ENCODE assay signal across 1 fruit fly cellular context in genomic region chrX:16278783-16279182, dm6.
TF ChIP-seq lines count a peak whose summit lies in the region.

No protein-coding gene starts in this region.

TF ChIP-seq in whole organism, embryonic, 481 proteins besides CTCF, POLR2A, EP300 and RAD21 (continued from another document and continues in another):
- TF ChIP-seq CG10209 (GFP tag; optimal IDR thresholded peaks at IDR 0.05; lab: Kevin White, UChicago) (peak; percentile 83), unpg (GFP tag; optimal IDR thresholded peaks at IDR 0.05; lab: Kevin White, UChicago) (peak; percentile 89), caup (GFP tag; optimal IDR thresholded peaks at IDR 0.05; lab: Kevin White, UChicago; ENCODE audit: severe bottlenecking) (peak; percentile 87), nom (GFP tag; optimal IDR thresholded peaks at IDR 0.05; lab: Kevin White, UChicago) (peak; percentile 94), Atf6 (GFP tag; IDR thresholded peaks at IDR 0.05; lab: Robert Waterston, UW) (peak; percentile 64), oc (tag; optimal IDR thresholded peaks at IDR 0.05; lab: Kevin White, UChicago) (peak; percentile 75), CG10565 (GFP tag; optimal IDR thresholded peaks at IDR 0.05; lab: Kevin White, UChicago) (no peak), tin (GFP tag; optimal IDR thresholded peaks at IDR 0.05; lab: Kevin White, UChicago) (peak; percentile 80), Blimp-1 (GFP tag; optimal IDR thresholded peaks at IDR 0.05; lab: Kevin White, UChicago) (peak; percentile 87), Dek (tag; optimal IDR thresholded peaks at IDR 0.05; lab: Kevin White, UChicago) (peak; percentile 61), eve (GFP tag; optimal IDR thresholded peaks at IDR 0.05; lab: Kevin White, UChicago) (peak in 1 of 2 experiments; percentile 92), CG42726 (GFP tag; IDR thresholded peaks at IDR 0.05; lab: Robert Waterston, UW; ENCODE audit: partially characterized antibody) (no peak), ash1 (GFP tag; optimal IDR thresholded peaks at IDR 0.05; lab: Kevin White, UChicago) (no peak), CG6854 (GFP tag; optimal IDR thresholded peaks at IDR 0.05; lab: Kevin White, UChicago) (peak; percentile 79), tll (GFP tag; optimal IDR thresholded peaks at IDR 0.05; lab: Kevin White, UChicago) (no peak), CG11504 (tag; optimal IDR thresholded peaks at IDR 0.05; lab: Kevin White, UChicago) (peak; percentile 82), amos (GFP tag; IDR thresholded peaks at IDR 0.05; lab: Robert Waterston, UW; ENCODE audit: partially characterized antibody) (no peak), fd3F (GFP tag; optimal IDR thresholded peaks at IDR 0.05; lab: Kevin White, UChicago) (peak; percentile 72), CG11247 (GFP tag; IDR thresholded peaks at IDR 0.05; lab: Robert Waterston, UW) (peak; percentile 72), odd (GFP tag; optimal IDR thresholded peaks at IDR 0.05; lab: Kevin White, UChicago) (peak; percentile 81), CG1529 (GFP tag; optimal IDR thresholded peaks at IDR 0.05; lab: Kevin White, UChicago) (peak; percentile 80), crc (GFP tag; optimal IDR thresholded peaks at IDR 0.05; lab: Kevin White, UChicago) (peak; percentile 24), Fer3 (tag; optimal IDR thresholded peaks at IDR 0.05; lab: Kevin White, UChicago) (peak; percentile 76), Scr (GFP tag; IDR thresholded peaks at IDR 0.05; lab: Robert Waterston, UW; ENCODE audit: partially characterized antibody) (no peak), trem (tag; optimal IDR thresholded peaks at IDR 0.05; lab: Kevin White, UChicago) (peak; percentile 85), Hr78 (GFP tag; optimal IDR thresholded peaks at IDR 0.05; lab: Kevin White, UChicago) (no peak), pb (GFP tag; optimal IDR thresholded peaks at IDR 0.05; lab: Kevin White, UChicago) (peak; percentile 27), cas (GFP tag; IDR thresholded peaks at IDR 0.05; lab: Robert Waterston, UW) (0 out of 2 replicates have a peak, but pooled peaks have one; percentile 32), br (optimal IDR thresholded peaks at IDR 0.05; lab: Kevin White, UChicago) (no peak), luna (GFP tag; optimal IDR thresholded peaks at IDR 0.05; lab: Kevin White, UChicago) (no peak), gro (GFP tag; optimal IDR thresholded peaks at IDR 0.05; lab: Kevin White, UChicago) (no peak), grn (GFP tag; optimal IDR thresholded peaks at IDR 0.05; lab: Kevin White, UChicago) (no peak), CG2202 (tag; optimal IDR thresholded peaks at IDR 0.05; lab: Kevin White, UChicago) (peak; percentile 77), dpn (GFP tag; optimal IDR thresholded peaks at IDR 0.05; lab: Kevin White, UChicago) (peak; percentile 13 to 66), CG10979 (tag; optimal IDR thresholded peaks at IDR 0.05; lab: Kevin White, UChicago) (peak; percentile 91), Antp (GFP tag; optimal IDR thresholded peaks at IDR 0.05; lab: Kevin White, UChicago) (peak; percentile 54), CG15601 (tag; optimal IDR thresholded peaks at IDR 0.05; lab: Kevin White, UChicago) (peak; percentile 79), CG8765 (GFP tag; IDR thresholded peaks at IDR 0.05; lab: Robert Waterston, UW) (peak; percentile 79), Fer1 (GFP tag; optimal IDR thresholded peaks at IDR 0.05; lab: Kevin White, UChicago) (peak; percentile 87), sisA (GFP tag; IDR thresholded peaks at IDR 0.05; lab: Robert Waterston, UW) (peak; percentile 79), Dfd (GFP tag; optimal IDR thresholded peaks at IDR 0.05; lab: Kevin White, UChicago) (no peak), CG1024 (GFP tag; IDR thresholded peaks at IDR 0.05; lab: Robert Waterston, UW) (peak; percentile 53), CG4424 (GFP tag; optimal IDR thresholded peaks at IDR 0.05; lab: Kevin White, UChicago) (peak; percentile 81), zfh2 (GFP tag; optimal IDR thresholded peaks at IDR 0.05; lab: Kevin White, UChicago) (no peak), crol (GFP tag; IDR thresholded peaks at IDR 0.05; lab: Robert Waterston, UW) (no peak), CG32767 (GFP tag; IDR thresholded peaks at IDR 0.05; lab: Robert Waterston, UW) (peak; percentile 66), tup (GFP tag; optimal IDR thresholded peaks at IDR 0.05; lab: Kevin White, UChicago) (peak; percentile 21), CG6175 (GFP tag; IDR thresholded peaks at IDR 0.05; lab: Robert Waterston, UW) (no peak), Lhr (GFP tag; optimal IDR thresholded peaks at IDR 0.05; lab: Kevin White, UChicago) (peak; percentile 70), Hr3 (GFP tag; optimal IDR thresholded peaks at IDR 0.05; lab: Kevin White, UChicago) (peak; percentile 5), ase (GFP tag; IDR thresholded peaks at IDR 0.05; lab: Robert Waterston, UW) (peak; percentile 80), Mad (GFP tag; optimal IDR thresholded peaks at IDR 0.05; lab: Kevin White, UChicago) (peak; percentile 73), kay (GFP tag; optimal IDR thresholded peaks at IDR 0.05; lab: Kevin White, UChicago) (no peak), Deaf1 (tag; optimal IDR thresholded peaks at IDR 0.05; lab: Kevin White, UChicago) (peak; percentile 30), lbe (GFP tag; optimal IDR thresholded peaks at IDR 0.05; lab: Kevin White, UChicago) (peak; percentile 53), CG4360 (GFP tag; IDR thresholded peaks at IDR 0.05; lab: Robert Waterston, UW) (peak; percentile 60), dmrt11E (tag; optimal IDR thresholded peaks at IDR 0.05; lab: Kevin White, UChicago) (peak; percentile 88), Aef1 (GFP tag; IDR thresholded peaks at IDR 0.05; lab: Robert Waterston, UW) (peak; percentile 67), HLHmδ (GFP tag; optimal IDR thresholded peaks at IDR 0.05; lab: Kevin White, UChicago) (no peak), CG17385 (GFP tag; optimal IDR thresholded peaks at IDR 0.05; lab: Kevin White, UChicago) (peak; percentile 83), Spps (tag; optimal IDR thresholded peaks at IDR 0.05; lab: Kevin White, UChicago) (peak; percentile 84), chif (GFP tag; optimal IDR thresholded peaks at IDR 0.05; lab: Kevin White, UChicago) (peak; percentile 59 to 78), CG14965 (GFP tag; optimal IDR thresholded peaks at IDR 0.05; lab: Kevin White, UChicago; ENCODE audit: borderline replicate concordance) (no peak), gcm (GFP tag; optimal IDR thresholded peaks at IDR 0.05; lab: Kevin White, UChicago) (peak; percentile 84), Oli (tag; optimal IDR thresholded peaks at IDR 0.05; lab: Kevin White, UChicago) (peak; percentile 86), stc (GFP tag; IDR thresholded peaks at IDR 0.05; lab: Robert Waterston, UW) (peak; percentile 85), pan (optimal IDR thresholded peaks at IDR 0.05; lab: Kevin White, UChicago) (no peak), pan (GFP tag; optimal IDR thresholded peaks at IDR 0.05 in 1 of 2, IDR thresholded peaks at IDR 0.05 in 1 of 2) (peak in 1 of 2 experiments; percentile 86), crp (GFP tag; optimal IDR thresholded peaks at IDR 0.05; lab: Kevin White, UChicago) (peak in 1 of 2 experiments; percentile 35), CG1233 (GFP tag; optimal IDR thresholded peaks at IDR 0.05; lab: Kevin White, UChicago) (peak; percentile 82), CG7745 (tag; optimal IDR thresholded peaks at IDR 0.05; lab: Kevin White, UChicago) (peak; percentile 12), Dad (GFP tag; optimal IDR thresholded peaks at IDR 0.05; lab: Kevin White, UChicago) (peak; percentile 5), zf30C (GFP tag; optimal IDR thresholded peaks at IDR 0.05; lab: Kevin White, UChicago) (no peak), CoRest (tag; optimal IDR thresholded peaks at IDR 0.05; lab: Kevin White, UChicago) (peak; percentile 80), disco-r (GFP tag; optimal IDR thresholded peaks at IDR 0.05; lab: Kevin White, UChicago) (no peak), jigr1 (GFP tag; IDR thresholded peaks at IDR 0.05; lab: Robert Waterston, UW) (peak; percentile 60; the same call in 2 of the 3 replicates), Xrp1 (GFP tag; IDR thresholded peaks at IDR 0.05; lab: Robert Waterston, UW) (peak; percentile 94), CG13775 (GFP tag; optimal IDR thresholded peaks at IDR 0.05; lab: Kevin White, UChicago) (peak; percentile 83), CG31388 (GFP tag; optimal IDR thresholded peaks at IDR 0.05; lab: Kevin White, UChicago) (no peak), schlank (tag; optimal IDR thresholded peaks at IDR 0.05; lab: Kevin White, UChicago) (peak; percentile 46), knrl (GFP tag; IDR thresholded peaks at IDR 0.05; lab: Robert Waterston, UW; ENCODE audit: partially characterized antibody) (no peak), Sin3A (optimal IDR thresholded peaks at IDR 0.05; lab: Kevin White, UChicago) (no peak), Taf1 (GFP tag; IDR thresholded peaks at IDR 0.05; lab: Robert Waterston, UW) (peak; percentile 56; the same call in 1 of the 2 replicates), C15 (GFP tag; IDR thresholded peaks at IDR 0.05; lab: Robert Waterston, UW) (peak; percentile 56; the same call in 1 of the 3 replicates), lilli (GFP tag; optimal IDR thresholded peaks at IDR 0.05; lab: Kevin White, UChicago) (peak; percentile 20), scrt (GFP tag; optimal IDR thresholded peaks at IDR 0.05; lab: Kevin White, UChicago) (peak; percentile 77), nau (GFP tag; optimal IDR thresholded peaks at IDR 0.05; lab: Kevin White, UChicago) (peak; percentile 74), fd102C (GFP tag; optimal IDR thresholded peaks at IDR 0.05; lab: Kevin White, UChicago) (peak; percentile 79), lmd (GFP tag; IDR thresholded peaks at IDR 0.05; lab: Robert Waterston, UW) (peak; percentile 79), Max (GFP tag; optimal IDR thresholded peaks at IDR 0.05; lab: Kevin White, UChicago) (peak; percentile 46), onecut (GFP tag; IDR thresholded peaks at IDR 0.05; lab: Robert Waterston, UW) (peak; percentile 37), mam (GFP tag; optimal IDR thresholded peaks at IDR 0.05; lab: Kevin White, UChicago) (no peak), CG16815 (GFP tag; optimal IDR thresholded peaks at IDR 0.05; lab: Kevin White, UChicago) (peak; percentile 70), Med (GFP tag; lab: Kevin White, UChicago) (peak; percentile 94), jing (GFP tag; optimal IDR thresholded peaks at IDR 0.05; lab: Kevin White, UChicago) (peak; percentile 69), CG15011 (GFP tag; optimal IDR thresholded peaks at IDR 0.05; lab: Kevin White, UChicago) (peak; percentile 76), CG10366 (GFP tag; IDR thresholded peaks at IDR 0.05; lab: Robert Waterston, UW) (peak; percentile 73), Asciz (GFP tag; optimal IDR thresholded peaks at IDR 0.05; lab: Kevin White, UChicago) (peak; percentile 82), CG18011 (GFP tag; optimal IDR thresholded peaks at IDR 0.05; lab: Kevin White, UChicago) (peak; percentile 51), CG14860 (GFP tag; IDR thresholded peaks at IDR 0.05; lab: Robert Waterston, UW; ENCODE audit: partially characterized antibody) (no peak), sqz (GFP tag; optimal IDR thresholded peaks at IDR 0.05; lab: Kevin White, UChicago) (peak; percentile 77), prd (optimal IDR thresholded peaks at IDR 0.05; lab: Kevin White, UChicago) (no peak), prd (GFP tag; IDR thresholded peaks at IDR 0.05; lab: Robert Waterston, UW) (peak; percentile 86), Abd-B (GFP tag; optimal IDR thresholded peaks at IDR 0.05; lab: Kevin White, UChicago) (peak; percentile 59), bbx (GFP tag; IDR thresholded peaks at IDR 0.05; lab: Robert Waterston, UW; ENCODE audit: partially characterized antibody) (no peak), CG16813 (GFP tag; IDR thresholded peaks at IDR 0.05; lab: Robert Waterston, UW; ENCODE audit: partially characterized antibody) (no peak), CG1832 (GFP tag; optimal IDR thresholded peaks at IDR 0.05; lab: Kevin White, UChicago) (no peak), gsb-n (tag; optimal IDR thresholded peaks at IDR 0.05; lab: Kevin White, UChicago) (peak; percentile 84), CG2889 (GFP tag; IDR thresholded peaks at IDR 0.05; lab: Robert Waterston, UW) (peak; percentile 72; the same call in 2 of the 3 replicates), CG8281 (tag; optimal IDR thresholded peaks at IDR 0.05; lab: Kevin White, UChicago) (peak; percentile 71), cg (GFP tag; optimal IDR thresholded peaks at IDR 0.05; lab: Kevin White, UChicago) (peak; percentile 68), CG4404 (GFP tag; IDR thresholded peaks at IDR 0.05; lab: Robert Waterston, UW) (peak; percentile 70), mld (GFP tag; IDR thresholded peaks at IDR 0.05; lab: Robert Waterston, UW; ENCODE audit: partially characterized antibody) (no peak), CG10654 (GFP tag; optimal IDR thresholded peaks at IDR 0.05; lab: Kevin White, UChicago) (peak; percentile 61), CG6689 (GFP tag; IDR thresholded peaks at IDR 0.05; lab: Robert Waterston, UW) (peak; percentile 81), PHDP (tag; optimal IDR thresholded peaks at IDR 0.05; lab: Kevin White, UChicago) (peak; percentile 87), corto (GFP tag; optimal IDR thresholded peaks at IDR 0.05; lab: Kevin White, UChicago) (peak; percentile 40), lab (GFP tag; optimal IDR thresholded peaks at IDR 0.05; lab: Kevin White, UChicago) (peak; percentile 87), CG8388 (GFP tag; optimal IDR thresholded peaks at IDR 0.05; lab: Kevin White, UChicago) (peak; percentile 88), Ravus (GFP tag; IDR thresholded peaks at IDR 0.05; lab: Robert Waterston, UW) (peak; percentile 23), ranshi (GFP tag; IDR thresholded peaks at IDR 0.05; lab: Robert Waterston, UW) (peak; percentile 89), Ets65A (GFP tag; lab: Kevin White, UChicago) (peak; percentile 85), CG3065 (GFP tag; optimal IDR thresholded peaks at IDR 0.05; lab: Kevin White, UChicago) (no peak), Nf-YC (tag; optimal IDR thresholded peaks at IDR 0.05; lab: Kevin White, UChicago) (peak; percentile 82), danr (GFP tag; IDR thresholded peaks at IDR 0.05; lab: Robert Waterston, UW) (peak; percentile 72), YL-1 (GFP tag; optimal IDR thresholded peaks at IDR 0.05; lab: Kevin White, UChicago) (peak; percentile 51), CG17802 (tag; optimal IDR thresholded peaks at IDR 0.05; lab: Kevin White, UChicago) (peak; percentile 54), sug (tag; optimal IDR thresholded peaks at IDR 0.05; lab: Kevin White, UChicago) (peak; percentile 57), CG7556 (GFP tag; optimal IDR thresholded peaks at IDR 0.05; lab: Kevin White, UChicago) (peak; percentile 86), CG31365 (tag; optimal IDR thresholded peaks at IDR 0.05; lab: Kevin White, UChicago) (peak; percentile 61), CG11695 (GFP tag; IDR thresholded peaks at IDR 0.05; lab: Robert Waterston, UW) (peak; percentile 85), ftz-f1 (GFP tag; optimal IDR thresholded peaks at IDR 0.05; lab: Kevin White, UChicago) (no peak)
